Worm (Caenorhabditis elegans): Measurements from ENCODE around the gene rab-33.

DNA sequence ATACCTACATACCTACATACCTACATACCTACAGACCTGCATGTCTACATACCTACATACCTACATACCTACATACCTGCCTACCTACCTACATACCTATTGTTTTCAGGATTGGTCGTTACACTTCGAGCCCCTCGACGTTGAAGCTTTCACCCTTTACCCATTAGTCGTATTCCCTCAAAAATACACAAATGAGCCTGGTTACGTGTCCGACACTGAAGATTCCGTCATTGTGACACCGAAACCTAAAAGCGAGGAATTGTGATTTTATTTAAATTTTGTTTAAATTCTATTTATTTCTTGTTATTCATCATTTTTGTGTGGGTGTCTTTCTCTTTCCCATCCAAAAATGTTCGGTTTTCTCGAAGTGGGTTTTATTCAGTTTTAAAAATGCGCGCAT, 24.5 kb downstream of the rab-33 start, which contains the start of gene D2045.7:
- TF ChIP-seq ztf-7 (tag; optimal IDR thresholded peaks at IDR 0.05) (no peak), daf-8 (GFP tag; IDR thresholded peaks at IDR 0.05) (no peak), nhr-25 (tag; optimal IDR thresholded peaks at IDR 0.05; ENCODE audit: borderline replicate concordance, insufficient read depth) (no peak), lsy-2 (tag; optimal IDR thresholded peaks at IDR 0.05) (no peak), zag-1 (tag; optimal IDR thresholded peaks at IDR 0.05) (no peak), mdl-1 (tag; optimal IDR thresholded peaks at IDR 0.05) (no peak), lir-3 (tag; optimal IDR thresholded peaks at IDR 0.05) (no peak), egl-27 (tag; optimal IDR thresholded peaks at IDR 0.05) (no peak), egl-43 (GFP tag; IDR thresholded peaks at IDR 0.05) (no peak), cey-2 (tag; optimal IDR thresholded peaks at IDR 0.05; ENCODE audit: borderline replicate concordance, insufficient read depth) (no peak), nhr-237 (tag; optimal IDR thresholded peaks at IDR 0.05) (no peak), ZK546.5 (tag; optimal IDR thresholded peaks at IDR 0.05) (no peak), ama-1 (optimal IDR thresholded peaks at IDR 0.05) (no peak)
